Worm (Caenorhabditis elegans) whole organism, early embryonic: ENCODE data around the gene npr-24.

ENCODE experiments used
- B0310.2 ChIP-seq: sonication (generic microtip); optimal IDR thresholded peaks from 2 replicates; lab custom pipeline; 2016; ENCODE audit warnings: mild to moderate bottlenecking, missing genetic modification characterization, missing compliant biosample characterization
- aly-1 ChIP-seq: sonication (generic microtip); optimal IDR thresholded peaks from 2 replicates; lab custom pipeline; 2016; ENCODE audit warnings: missing genetic modification characterization, missing compliant biosample characterization
- ets-7 ChIP-seq: sonication (generic microtip); optimal IDR thresholded peaks from 2 replicates; lab custom pipeline; 2016; ENCODE audit warnings: missing genotype, missing genetic modification characterization, missing compliant biosample characterization
- flt-1 ChIP-seq: fragments of 200-800 bp; sonication (Bioruptor generic); IDR thresholded peaks from 2 replicates; pipeline ENCODE4 v1.3.6; 2022; ENCODE audit warnings: missing genetic modification characterization, missing compliant biosample characterization
- hmbx-1 ChIP-seq: sonication (generic microtip); optimal IDR thresholded peaks from 2 replicates; lab custom pipeline; 2016; ENCODE audit warnings: mild to moderate bottlenecking, missing genetic modification characterization, missing compliant biosample characterization
- tra-4 ChIP-seq: sonication (generic microtip); optimal IDR thresholded peaks from 2 replicates; lab custom pipeline; 2017; ENCODE audit warnings: missing genetic modification characterization, missing compliant biosample characterization

DNA sequence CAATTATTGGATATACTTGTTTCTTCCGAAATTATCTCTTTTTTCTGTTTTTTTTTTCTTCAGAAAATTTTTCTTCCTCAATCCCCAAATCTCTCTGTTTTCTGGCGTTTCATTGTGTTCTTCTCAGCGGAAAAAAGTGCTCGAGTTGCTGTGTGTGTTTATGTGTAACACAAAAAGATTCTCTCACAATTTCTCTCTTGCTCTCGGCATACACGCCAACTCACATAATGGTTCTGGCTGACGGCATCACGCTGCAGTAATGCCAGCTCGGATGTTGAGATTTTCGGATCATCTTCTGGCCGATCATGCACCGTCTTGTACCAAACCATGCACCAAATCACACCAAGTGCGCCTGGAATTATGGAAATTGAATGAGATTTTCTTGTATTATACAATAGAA lies 24.7 kb downstream of the npr-24 start:
- TF ChIP-seq aly-1 (tag; lab: Kevin White, UChicago): no peak
- TF ChIP-seq tra-4: no peak
- no peak for TF ChIP-seq ets-7
- TF ChIP-seq B0310.2 (tag; lab: Kevin White, UChicago): no peak
- no peak for TF ChIP-seq flt-1
- TF ChIP-seq hmbx-1: no peak
